Worm (Caenorhabditis elegans): ENCODE measurements around the gene mrps-22.

ce11 chrII:10548778-10549671 is 33.4 kb upstream of the mrps-22 start:
- TF ChIP-seq lsy-2 (tag; optimal IDR thresholded peaks at IDR 0.05) (peak; percentile 30), pha-4 (tag; optimal IDR thresholded peaks at IDR 0.05) (peak; percentile 85), mab-5 (tag; optimal IDR thresholded peaks at IDR 0.05) (no peak), tbx-8 (GFP tag; optimal IDR thresholded peaks at IDR 0.05) (no peak), mep-1 (tag; optimal IDR thresholded peaks at IDR 0.05) (peak; percentile 57), elt-1 (tag; optimal IDR thresholded peaks at IDR 0.05; ENCODE audit: borderline replicate concordance, insufficient read depth) (no peak), elt-3 (tag; optimal IDR thresholded peaks at IDR 0.05) (no peak), ztf-11 (tag; optimal IDR thresholded peaks at IDR 0.05) (peak; percentile 68), nhr-237 (tag; optimal IDR thresholded peaks at IDR 0.05) (peak; percentile 55), unc-62 (GFP tag; optimal IDR thresholded peaks at IDR 0.05) (peak; percentile 65), hlh-1 (tag; optimal IDR thresholded peaks at IDR 0.05) (no peak)
